Worm (Caenorhabditis elegans) whole organism, L1 larva: ENCODE data around the gene F55C5.10.

Experiments
- C04F5.9 ChIP-seq: sonication (generic microtip); optimal IDR thresholded peaks from 2 replicates; lab custom pipeline; 2016; ENCODE audit warnings: missing genetic modification characterization, missing compliant biosample characterization
- C16A3.4 ChIP-seq: fragments of 150-350 bp; optimal IDR thresholded peaks from 2 replicates; lab custom pipeline; 2014; ENCODE audit warnings: missing biosample characterization, missing genetic modification characterization
- C34B4.2 ChIP-seq: sonication (generic microtip); optimal IDR thresholded peaks from 2 replicates; lab custom pipeline; 2017; ENCODE audit warnings: mild to moderate bottlenecking, missing genetic modification characterization, missing compliant biosample characterization
- alr-1 ChIP-seq: fragments of 200-800 bp; sonication (Bioruptor generic); optimal IDR thresholded peaks from 2 replicates; lab custom pipeline; 2018; ENCODE audit warnings: borderline replicate concordance, mild to moderate bottlenecking, missing genetic modification characterization, missing compliant biosample characterization
- ama-1 ChIP-seq: fragments of 150-350 bp; optimal IDR thresholded peaks from 2 replicates; lab custom pipeline; 2014
- ceh-82 ChIP-seq, 3 experiments: fragments of 150-350 bp in 1 of 3; sonication (generic microtip) in 2 of 3; optimal IDR thresholded peaks; 2 replicates each; lab custom pipeline; 2014 to 2017; ENCODE audit warnings: missing biosample characterization in 3 of 3, missing genetic modification characterization in 3 of 3
- ceh-88 ChIP-seq: fragments of 200-800 bp; sonication (Bioruptor generic); IDR thresholded peaks from 2 replicates; pipeline ENCODE4 v1.3.6; 2022; ENCODE audit warnings: missing genetic modification characterization, missing compliant biosample characterization
- ceh-90 ChIP-seq: sonication (generic microtip); optimal IDR thresholded peaks from 2 replicates; lab custom pipeline; 2016; ENCODE audit warnings: missing genetic modification characterization, missing compliant biosample characterization
- dsc-1 ChIP-seq: sonication (generic microtip); optimal IDR thresholded peaks from 2 replicates; lab custom pipeline; 2016; ENCODE audit warnings: mild to moderate bottlenecking, missing genetic modification characterization, missing compliant biosample characterization
- efl-1 ChIP-seq, 4 experiments: fragments of 150-350 bp; optimal IDR thresholded peaks in 3 of 4; peaks in 1 of 4; 1 replicate in 1 of 4; 2 replicates in 3 of 4; lab custom pipeline; 2014; ENCODE audit warnings: missing biosample characterization in 2 of 4, missing genetic modification characterization in 2 of 4, missing genetic modification reagents in 2 of 4
- efl-3 ChIP-seq: fragments of 200-800 bp; sonication (Bioruptor generic); optimal IDR thresholded peaks from 2 replicates; lab custom pipeline; 2018; ENCODE audit warnings: mild to moderate bottlenecking, missing genetic modification characterization, missing compliant biosample characterization
- elt-3 ChIP-seq, 6 experiments: fragments of 150-350 bp in 1 of 6; sonication (generic microtip); optimal IDR thresholded peaks; 2 replicates each; lab custom pipeline; 2017 to 2018; ENCODE audit warnings: missing biosample characterization in 6 of 6, missing genetic modification characterization in 6 of 6, inconsistent platforms in 1 of 6
- ets-5 ChIP-seq: fragments of 200-800 bp; sonication (Bioruptor generic); IDR thresholded peaks from 2 replicates; pipeline ENCODE4 v1.3.6; 2022; ENCODE audit warnings: missing genetic modification characterization, missing compliant biosample characterization
- fkh-10 ChIP-seq: sonication (generic microtip); optimal IDR thresholded peaks from 2 replicates; lab custom pipeline; 2017; ENCODE audit warnings: missing biosample characterization, missing genetic modification reagents, missing genetic modification characterization
- fkh-4 ChIP-seq: sonication (generic microtip); optimal IDR thresholded peaks from 2 replicates; lab custom pipeline; 2016; ENCODE audit warnings: missing compliant biosample characterization, missing genetic modification characterization, borderline replicate concordance
- fkh-8 ChIP-seq: sonication (generic microtip); optimal IDR thresholded peaks from 2 replicates; lab custom pipeline; 2016; ENCODE audit warnings: mild to moderate bottlenecking, missing genetic modification characterization, missing compliant biosample characterization
- grh-1 ChIP-seq: fragments of 200-800 bp; sonication (Bioruptor generic); IDR thresholded peaks from 2 replicates; pipeline ENCODE4 v1.3.6; 2022; ENCODE audit warnings: missing genetic modification reagents, missing genetic modification characterization, missing compliant biosample characterization
- hlh-17 ChIP-seq: fragments of 200-800 bp; sonication (Bioruptor generic); optimal IDR thresholded peaks from 2 replicates; lab custom pipeline; 2018; ENCODE audit warnings: missing genetic modification characterization, mild to moderate bottlenecking, missing compliant biosample characterization, moderate library complexity, borderline replicate concordance
- isw-1 ChIP-seq: fragments of 200-800 bp; sonication (Bioruptor generic); IDR thresholded peaks from 2 replicates; pipeline ENCODE4 v1.3.6; 2022; ENCODE audit warnings: missing genetic modification characterization, missing compliant biosample characterization
- lin-13 ChIP-seq: fragments of 150-350 bp; optimal IDR thresholded peaks from 2 replicates; lab custom pipeline; 2014; ENCODE audit warnings: missing biosample characterization, missing genetic modification reagents, missing genetic modification characterization
- lin-14 ChIP-seq: fragments of 200-800 bp; sonication (Bioruptor generic); optimal IDR thresholded peaks from 2 replicates; lab custom pipeline; 2018; ENCODE audit warnings: mild to moderate bottlenecking, missing genetic modification characterization, moderate library complexity, missing compliant biosample characterization
- lin-15B ChIP-seq: fragments of 150-350 bp; sonication (generic microtip); optimal IDR thresholded peaks from 3 replicates; lab custom pipeline; 2014; ENCODE audit warnings: missing biosample characterization, missing genetic modification characterization
- lin-35 ChIP-seq, 2 experiments: fragments of 150-350 bp; optimal IDR thresholded peaks; 2 replicates each; lab custom pipeline; 2014; ENCODE audit warnings: missing biosample characterization in 2 of 2, missing genetic modification characterization in 2 of 2, missing genetic modification reagents in 2 of 2
- lir-3 ChIP-seq: sonication (generic microtip); optimal IDR thresholded peaks from 2 replicates; lab custom pipeline; 2016; ENCODE audit warnings: mild to moderate bottlenecking, missing genetic modification characterization, moderate library complexity, missing compliant biosample characterization; ENCODE audit not compliant: poor library complexity
- mab-9 ChIP-seq: fragments of 200-800 bp; sonication (Bioruptor generic); IDR thresholded peaks from 2 replicates; pipeline ENCODE4 v1.3.6; 2022; ENCODE audit warnings: missing genetic modification reagents, missing genetic modification characterization, missing compliant biosample characterization
- mdl-1 ChIP-seq, 2 experiments: fragments of 150-350 bp; optimal IDR thresholded peaks; 2 replicates each; lab custom pipeline; 2014 to 2017; ENCODE audit warnings: missing biosample characterization in 2 of 2, missing genetic modification characterization in 2 of 2, inconsistent platforms in 1 of 2
- mef-2 ChIP-seq: fragments of 150-350 bp; optimal IDR thresholded peaks from 2 replicates; lab custom pipeline; 2014; ENCODE audit warnings: missing biosample characterization, missing genetic modification characterization
- mep-1 ChIP-seq: fragments of 150-350 bp; optimal IDR thresholded peaks from 2 replicates; lab custom pipeline; 2014; ENCODE audit warnings: missing biosample characterization, missing genetic modification characterization
- nhr-12 ChIP-seq: sonication (generic microtip); optimal IDR thresholded peaks from 2 replicates; lab custom pipeline; 2017; ENCODE audit warnings: missing biosample characterization, missing genetic modification characterization
- nhr-19 ChIP-seq: fragments of 200-800 bp; sonication (Bioruptor generic); conservative IDR thresholded peaks from 2 replicates; pipeline ENCODE4 v1.3.6; 2022; ENCODE audit warnings: missing genetic modification characterization, missing compliant biosample characterization
- nhr-20 ChIP-seq: sonication (generic microtip); optimal IDR thresholded peaks from 2 replicates; lab custom pipeline; 2016; ENCODE audit warnings: mild to moderate bottlenecking, missing genetic modification characterization, missing compliant biosample characterization
- nhr-28 ChIP-seq: fragments of 150-350 bp; optimal IDR thresholded peaks from 2 replicates; lab custom pipeline; 2014; ENCODE audit warnings: missing biosample characterization, missing genetic modification characterization
- nhr-71 ChIP-seq: sonication (generic microtip); optimal IDR thresholded peaks from 2 replicates; lab custom pipeline; 2016; ENCODE audit warnings: mild to moderate bottlenecking, missing genetic modification characterization, moderate library complexity, missing compliant biosample characterization
- nhr-77 ChIP-seq: fragments of 150-350 bp; optimal IDR thresholded peaks from 2 replicates; lab custom pipeline; 2014; ENCODE audit warnings: missing biosample characterization, missing genetic modification characterization
- nhr-84 ChIP-seq: sonication (generic microtip); optimal IDR thresholded peaks from 2 replicates; lab custom pipeline; 2017; ENCODE audit warnings: missing biosample characterization, missing genetic modification characterization
- pax-3 ChIP-seq: fragments of 200-800 bp; sonication (Bioruptor generic); optimal IDR thresholded peaks from 2 replicates; lab custom pipeline; 2018; ENCODE audit warnings: mild to moderate bottlenecking, missing genetic modification characterization, moderate library complexity, missing compliant biosample characterization
- pqm-1 ChIP-seq: sonication (generic microtip); optimal IDR thresholded peaks from 3 replicates; lab custom pipeline; 2017; ENCODE audit warnings: missing biosample characterization, missing genetic modification characterization
- rnt-1 ChIP-seq: sonication (generic microtip); optimal IDR thresholded peaks from 2 replicates; lab custom pipeline; 2016; ENCODE audit warnings: mild to moderate bottlenecking, missing genetic modification characterization, moderate library complexity, missing compliant biosample characterization
- snpc-4 ChIP-seq: fragments of 150-350 bp; optimal IDR thresholded peaks from 2 replicates; lab custom pipeline; 2014; ENCODE audit warnings: missing biosample characterization, missing genetic modification characterization
- snu-23 ChIP-seq: sonication (generic microtip); optimal IDR thresholded peaks from 2 replicates; lab custom pipeline; 2016; ENCODE audit warnings: missing genetic modification characterization, missing compliant biosample characterization
- sox-4 ChIP-seq: sonication (generic microtip); optimal IDR thresholded peaks from 2 replicates; lab custom pipeline; 2016; ENCODE audit warnings: missing genetic modification characterization, missing compliant biosample characterization
- sptf-1 ChIP-seq: fragments of 150-350 bp; optimal IDR thresholded peaks from 2 replicates; lab custom pipeline; 2014; ENCODE audit warnings: missing biosample characterization, missing genetic modification characterization
- sup-37 ChIP-seq: fragments of 200-800 bp; sonication (Bioruptor generic); optimal IDR thresholded peaks from 2 replicates; lab custom pipeline; 2018; ENCODE audit warnings: mild to moderate bottlenecking, missing genetic modification characterization, missing compliant biosample characterization
- tbx-2 ChIP-seq: sonication (generic microtip); optimal IDR thresholded peaks from 2 replicates; lab custom pipeline; 2016; ENCODE audit warnings: missing genetic modification characterization, missing compliant biosample characterization
- unc-130 ChIP-seq: fragments of 150-350 bp; optimal IDR thresholded peaks from 2 replicates; lab custom pipeline; 2017; ENCODE audit warnings: missing biosample characterization, missing genetic modification characterization, inconsistent platforms
- unc-62 ChIP-seq: fragments of 150-350 bp; optimal IDR thresholded peaks from 2 replicates; lab custom pipeline; 2014; ENCODE audit warnings: missing biosample characterization, missing genetic modification reagents, missing genetic modification characterization
- vab-15 ChIP-seq: sonication (generic microtip); optimal IDR thresholded peaks from 2 replicates; lab custom pipeline; 2017; ENCODE audit warnings: missing genotype, mild to moderate bottlenecking, missing genetic modification characterization, missing compliant biosample characterization
- xbp-1 ChIP-seq: sonication (generic microtip); optimal IDR thresholded peaks from 2 replicates; lab custom pipeline; 2016; ENCODE audit warnings: missing genetic modification characterization, missing compliant biosample characterization
- zag-1 ChIP-seq: fragments of 150-350 bp; optimal IDR thresholded peaks from 2 replicates; lab custom pipeline; 2014; ENCODE audit warnings: missing biosample characterization, missing genetic modification characterization
- zip-4 ChIP-seq: fragments of 200-800 bp; sonication (Bioruptor generic); optimal IDR thresholded peaks from 2 replicates; lab custom pipeline; 2018; ENCODE audit warnings: mild to moderate bottlenecking, missing genetic modification characterization, moderate library complexity, missing compliant biosample characterization
- ztf-11 ChIP-seq, 2 experiments: sonication (generic microtip); optimal IDR thresholded peaks; 2 replicates each; lab custom pipeline; 2016 to 2017; ENCODE audit warnings: missing genetic modification characterization in 2 of 2, missing biosample characterization in 1 of 2, missing compliant biosample characterization in 1 of 2
- ztf-4 ChIP-seq: fragments of 150-350 bp; optimal IDR thresholded peaks from 2 replicates; lab custom pipeline; 2014; ENCODE audit warnings: missing biosample characterization, missing genetic modification characterization

The F55C5.10 gene

DNA sequence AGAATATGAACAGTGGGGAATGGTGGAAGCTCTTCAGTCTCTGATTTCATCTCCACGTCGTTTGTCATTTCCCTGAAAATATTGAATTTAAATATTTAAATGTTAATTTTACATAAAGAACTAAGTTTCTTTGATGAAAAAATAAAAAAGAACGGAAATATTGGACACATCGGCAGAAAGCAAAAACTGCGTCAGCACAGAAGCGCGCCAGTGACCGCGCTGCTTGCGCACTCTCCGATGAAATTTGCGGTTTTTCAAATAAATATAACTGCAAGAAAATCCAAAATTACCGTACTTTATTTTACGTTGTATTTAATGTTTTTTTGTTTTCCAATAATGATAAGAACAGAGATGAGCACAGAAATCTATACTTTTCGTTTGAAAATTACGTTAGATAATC is 8.3 kb downstream of the F55C5.10 start, which contains the start of the genes srpa-68 and srh-16:
Gene srpa-68, minus strand, starts transcription at position 72 of the 400 bp plus-strand sequence.
Gene srh-16, plus strand, starts transcription at position 275 of the 400 bp plus-strand sequence.
- peak; percentile 91 for TF ChIP-seq nhr-20
- TF ChIP-seq lin-14, result peak; percentile 89
- no peak for TF ChIP-seq zag-1 (tag; lab: Kevin White, UChicago)
- peak; percentile 88 for TF ChIP-seq isw-1 (GFP tag; lab: Robert Waterston, UW)
- peak; percentile 12 for TF ChIP-seq nhr-28 (tag; lab: Kevin White, UChicago)
- peak; percentile 76 for TF ChIP-seq fkh-8 (tag; lab: Kevin White, UChicago)
- peak; percentile 71 for TF ChIP-seq C04F5.9 (tag; lab: Kevin White, UChicago)
- TF ChIP-seq lin-35 (GFP tag; optimal IDR thresholded peaks at IDR 0.05; lab: Kevin White, UChicago), result peak; percentile 96 to 99
- TF ChIP-seq unc-130 (tag; lab: Kevin White, UChicago), result peak; percentile 87
- peak; percentile 87 for TF ChIP-seq mab-9 (GFP tag; lab: Robert Waterston, UW)
- TF ChIP-seq lin-13, result peak; percentile 73
- TF ChIP-seq ama-1 (lab: Kevin White, UChicago), result peak; percentile 67
- TF ChIP-seq efl-3, result peak; percentile 36
- TF ChIP-seq ztf-11 (tag; optimal IDR thresholded peaks at IDR 0.05; lab: Kevin White, UChicago), result peak; percentile 71 to 80
- no peak for TF ChIP-seq ets-5
- TF ChIP-seq mep-1 (tag; lab: Kevin White, UChicago), result peak; percentile 96
- peak; percentile 86 for TF ChIP-seq zip-4 (GFP tag; lab: Kevin White, UChicago)
- TF ChIP-seq nhr-19, result peak; percentile 94
- TF ChIP-seq tbx-2 (tag; lab: Kevin White, UChicago), result peak; percentile 93
- TF ChIP-seq pax-3, result peak; percentile 91
- TF ChIP-seq C16A3.4, result peak; percentile 93
- peak; percentile 82 to 99 for TF ChIP-seq efl-1 (optimal IDR thresholded peaks at IDR 0.05; lab: Kevin White, UChicago)
- TF ChIP-seq efl-1 (GFP tag; optimal IDR thresholded peaks at IDR 0.05 in 1 of 2; lab: Kevin White, UChicago), result peak; percentile 97 to 100
- TF ChIP-seq lin-15B (tag; lab: Kevin White, UChicago), result peak; percentile 70
- peak; percentile 97 for TF ChIP-seq rnt-1 (tag; lab: Kevin White, UChicago)
- TF ChIP-seq alr-1, result no peak
- peak; percentile 42 for TF ChIP-seq ceh-90 (tag; lab: Kevin White, UChicago)
- peak; percentile 15 for TF ChIP-seq fkh-4 (tag; lab: Kevin White, UChicago)
- no peak for TF ChIP-seq pqm-1 (tag; lab: Kevin White, UChicago)
- peak; percentile 77 for TF ChIP-seq fkh-10
- peak; percentile 93 for TF ChIP-seq xbp-1 (tag; lab: Kevin White, UChicago)
- peak; percentile 76 for TF ChIP-seq ceh-88 (GFP tag; lab: Robert Waterston, UW)
- peak; percentile 94 for TF ChIP-seq snu-23 (GFP tag; lab: Kevin White, UChicago)
- peak; percentile 87 for TF ChIP-seq sox-4 (tag; lab: Kevin White, UChicago)
- peak in 2 of 6 experiments; percentile 86 to 89 for TF ChIP-seq elt-3 (tag; optimal IDR thresholded peaks at IDR 0.05; lab: Kevin White, UChicago)
- peak; percentile 5 for TF ChIP-seq mef-2
- TF ChIP-seq sptf-1 (tag; lab: Kevin White, UChicago), result no peak
- TF ChIP-seq nhr-71 (tag; lab: Kevin White, UChicago), result peak; percentile 95
- TF ChIP-seq lir-3 (tag; lab: Kevin White, UChicago), result peak; percentile 68
- peak; percentile 93 for TF ChIP-seq grh-1 (GFP tag; lab: Robert Waterston, UW)
- peak; percentile 59 for TF ChIP-seq ztf-4
- peak in 1 of 2 experiments; percentile 77 for TF ChIP-seq mdl-1 (tag; optimal IDR thresholded peaks at IDR 0.05; lab: Kevin White, UChicago)
- TF ChIP-seq C34B4.2 (tag; lab: Kevin White, UChicago), result no peak
- TF ChIP-seq nhr-77 (tag; lab: Kevin White, UChicago), result peak; percentile 77
- TF ChIP-seq snpc-4, result peak; percentile 87
- no peak for TF ChIP-seq nhr-84 (tag; lab: Kevin White, UChicago)
- no peak for TF ChIP-seq nhr-12 (tag; lab: Kevin White, UChicago)
- no peak for TF ChIP-seq hlh-17
- TF ChIP-seq unc-62 (GFP tag; lab: Kevin White, UChicago), result no peak
- TF ChIP-seq dsc-1, result peak; percentile 94
- TF ChIP-seq ceh-82 (tag; optimal IDR thresholded peaks at IDR 0.05; lab: Kevin White, UChicago), result peak; percentile 91 to 93 (median 93)
- TF ChIP-seq sup-37 (GFP tag; lab: Kevin White, UChicago), result peak; percentile 89
- no peak for TF ChIP-seq vab-15 (tag; lab: Kevin White, UChicago)
